Worm (Caenorhabditis elegans) whole organism, L2 larva: ENCODE results near the gene clec-124.

Experiments used
- Y55F3AM.14 ChIP-seq: fragments of 200-800 bp; sonication (Bioruptor generic); optimal IDR thresholded peaks from 2 replicates; lab custom pipeline; 2018; ENCODE audit warnings: mild to moderate bottlenecking, missing genetic modification characterization, missing compliant biosample characterization
- ama-1 ChIP-seq: fragments of 150-350 bp; optimal IDR thresholded peaks from 2 replicates; lab custom pipeline; 2018; ENCODE audit warnings: inconsistent platforms
- elt-1 ChIP-seq: fragments of 150-350 bp; optimal IDR thresholded peaks from 2 replicates; lab custom pipeline; 2014; ENCODE audit warnings: missing biosample characterization, missing genetic modification characterization
- mdl-1 ChIP-seq, 2 experiments: fragments of 150-350 bp in 1 of 2; sonication (generic microtip) in 1 of 2; optimal IDR thresholded peaks; 2 replicates each; lab custom pipeline; 2017; ENCODE audit warnings: missing biosample characterization in 2 of 2, missing genetic modification characterization in 2 of 2
- nhr-237 ChIP-seq: fragments of 150-350 bp; optimal IDR thresholded peaks from 2 replicates; lab custom pipeline; 2014; ENCODE audit warnings: missing biosample characterization, missing genetic modification characterization
- ztf-11 ChIP-seq: sonication (generic microtip); optimal IDR thresholded peaks from 2 replicates; lab custom pipeline; 2017; ENCODE audit warnings: missing biosample characterization, missing genetic modification characterization

ce11 chrII:3270598-3270997 is 21.1 kb downstream of the clec-124 start:
- TF ChIP-seq ztf-11 (tag; lab: Kevin White, UChicago) = no peak
- no peak for TF ChIP-seq ama-1
- no peak for TF ChIP-seq nhr-237 (tag; lab: Kevin White, UChicago)
- TF ChIP-seq mdl-1 (tag; optimal IDR thresholded peaks at IDR 0.05; lab: Kevin White, UChicago) = no peak
- TF ChIP-seq elt-1 (tag; lab: Kevin White, UChicago) = no peak
- TF ChIP-seq Y55F3AM.14 (GFP tag; lab: Kevin White, UChicago) = no peak
